Fruit fly (Drosophila melanogaster) whole organism, embryonic: ENCODE results near the gene Mst98Ca.

ENCODE experiments used
- Asciz ChIP-seq: fragments of 200-800 bp; sonication (Bioruptor generic); optimal IDR thresholded peaks from 2 replicates; lab custom pipeline; 2017; ENCODE audit warnings: missing biosample characterization, mild to moderate bottlenecking, missing genetic modification characterization, missing genetic modification reagents
- CG10267 ChIP-seq: fragments of 200-800 bp; sonication (Bioruptor generic); optimal IDR thresholded peaks from 2 replicates; lab custom pipeline; 2018; ENCODE audit warnings: missing biosample characterization, mild to moderate bottlenecking, missing genetic modification characterization, moderate library complexity
- CG11093 ChIP-seq: fragments of 200-800 bp; sonication (Bioruptor generic); IDR thresholded peaks from 3 replicates; pipeline ENCODE4 v1.3.6; 2022; ENCODE audit warnings: missing biosample characterization, missing genetic modification characterization
- CG12769 ChIP-seq: fragments of 200-800 bp; sonication (Bioruptor generic); optimal IDR thresholded peaks from 2 replicates; lab custom pipeline; 2019; ENCODE audit warnings: missing biosample characterization, mild to moderate bottlenecking, missing genetic modification characterization, moderate library complexity
- CG14014 ChIP-seq: fragments of 200-800 bp; sonication (Bioruptor generic); IDR thresholded peaks from 2 replicates; pipeline ENCODE4 v1.3.6; 2022; ENCODE audit warnings: missing biosample characterization, missing genetic modification characterization
- CG2120 ChIP-seq: fragments of 200-800 bp; sonication (Bioruptor generic); optimal IDR thresholded peaks from 3 replicates; lab custom pipeline; 2016; ENCODE audit warnings: missing biosample characterization, missing genetic modification characterization
- CG3726 ChIP-seq: fragments of 200-800 bp; sonication (Bioruptor generic); IDR thresholded peaks from 3 replicates; pipeline ENCODE4, ENCODE4 v1.3.6; 2022; ENCODE audit warnings: missing biosample characterization, missing genetic modification characterization
- CG4424 ChIP-seq: fragments of 200-800 bp; sonication (Bioruptor generic); optimal IDR thresholded peaks from 3 replicates; lab custom pipeline; 2016; ENCODE audit warnings: missing biosample characterization, missing genetic modification characterization
- CG4730 ChIP-seq: fragments of 200-800 bp; sonication (Bioruptor generic); IDR thresholded peaks from 2 replicates; pipeline ENCODE4 v1.3.6; 2022; ENCODE audit warnings: missing biosample characterization, missing genetic modification characterization
- CG7556 ChIP-seq: fragments of 200-800 bp; sonication (Bioruptor generic); optimal IDR thresholded peaks from 2 replicates; lab custom pipeline; 2017; ENCODE audit warnings: missing biosample characterization, mild to moderate bottlenecking, missing genetic modification characterization
- CG7928 ChIP-seq: fragments of 200-800 bp; sonication (Bioruptor generic); optimal IDR thresholded peaks from 2 replicates; lab custom pipeline; 2017; ENCODE audit warnings: missing biosample characterization, mild to moderate bottlenecking, missing genetic modification characterization
- CG8388 ChIP-seq: fragments of 200-800 bp; sonication (Bioruptor generic); optimal IDR thresholded peaks from 2 replicates; lab custom pipeline; 2019; ENCODE audit warnings: missing biosample characterization, mild to moderate bottlenecking, missing genetic modification characterization, moderate library complexity
- CG9932 ChIP-seq: fragments of 200-800 bp; sonication (Bioruptor generic); IDR thresholded peaks from 2 replicates; pipeline ENCODE4 v1.3.6; 2022; ENCODE audit warnings: missing biosample characterization, missing genetic modification characterization
- CHES-1-like ChIP-seq: fragments of 200-800 bp; sonication (Bioruptor generic); optimal IDR thresholded peaks from 2 replicates; lab custom pipeline; 2016; ENCODE audit warnings: missing biosample characterization, missing genetic modification characterization
- Camta ChIP-seq: fragments of 200-800 bp; sonication (Bioruptor generic); optimal IDR thresholded peaks from 2 replicates; lab custom pipeline; 2016; ENCODE audit warnings: missing biosample characterization, missing genetic modification characterization
- CrebB ChIP-seq: fragments of 200-800 bp; sonication (Bioruptor generic); optimal IDR thresholded peaks from 3 replicates; lab custom pipeline; 2018; ENCODE audit warnings: missing biosample characterization, mild to moderate bottlenecking, missing genetic modification characterization
- Dp ChIP-seq: fragments of 200-800 bp; sonication (Bioruptor generic); optimal IDR thresholded peaks from 2 replicates; lab custom pipeline; 2018; ENCODE audit warnings: missing biosample characterization, mild to moderate bottlenecking, missing genetic modification characterization, moderate library complexity
- Ets97D ChIP-seq: fragments of 200-800 bp; sonication (Bioruptor generic); optimal IDR thresholded peaks from 3 replicates; lab custom pipeline; 2016; ENCODE audit warnings: missing biosample characterization, missing genetic modification characterization
- Fer3 ChIP-seq: fragments of 200-800 bp; sonication (Bioruptor generic); optimal IDR thresholded peaks from 2 replicates; lab custom pipeline; 2018; ENCODE audit warnings: missing biosample characterization, mild to moderate bottlenecking, missing genetic modification characterization, moderate library complexity
- GATAe ChIP-seq: fragments of 200-800 bp; sonication (Bioruptor generic); conservative IDR thresholded peaks from 2 replicates; pipeline ENCODE4 v1.3.6; 2022; ENCODE audit warnings: missing biosample characterization, missing genetic modification characterization
- Gug ChIP-seq: fragments of 200-800 bp; sonication (Bioruptor generic); IDR thresholded peaks from 4 replicates; pipeline ENCODE4 v1.3.6; 2022; ENCODE audit warnings: missing biosample characterization, missing genetic modification characterization
- HLH54F ChIP-seq: fragments of 200-800 bp; sonication (Bioruptor generic); optimal IDR thresholded peaks from 3 replicates; lab custom pipeline; 2016; ENCODE audit warnings: missing biosample characterization, missing genetic modification characterization
- ash1 ChIP-seq: fragments of 200-800 bp; sonication (Bioruptor generic); optimal IDR thresholded peaks from 2 replicates; lab custom pipeline; 2018; ENCODE audit warnings: missing biosample characterization, mild to moderate bottlenecking, missing genetic modification characterization
- bbx ChIP-seq: fragments of 200-800 bp; sonication (Bioruptor generic); IDR thresholded peaks from 2 replicates; pipeline ENCODE4 v1.3.6; 2022; ENCODE audit warnings: missing biosample characterization, missing genetic modification characterization; ENCODE audit not compliant: partially characterized antibody
- chinmo ChIP-seq: fragments of 200-800 bp; sonication (Bioruptor generic); IDR thresholded peaks from 4 replicates; pipeline ENCODE4 v1.3.6; 2022; ENCODE audit warnings: missing biosample characterization, missing genetic modification characterization; ENCODE audit not compliant: partially characterized antibody
- danr ChIP-seq: fragments of 200-800 bp; sonication (Bioruptor generic); IDR thresholded peaks from 2 replicates; pipeline ENCODE4 v1.3.6; 2022; ENCODE audit warnings: missing biosample characterization, missing genetic modification characterization
- eyg ChIP-seq: fragments of 200-800 bp; sonication (Bioruptor generic); optimal IDR thresholded peaks from 3 replicates; lab custom pipeline; 2016; ENCODE audit warnings: missing biosample characterization, missing genetic modification characterization
- grau ChIP-seq: fragments of 200-800 bp; optimal IDR thresholded peaks from 3 replicates; lab custom pipeline; 2019; ENCODE audit warnings: missing biosample characterization, mild to moderate bottlenecking, missing genetic modification characterization, moderate library complexity
- gro ChIP-seq: fragments of 200-800 bp; sonication (Bioruptor generic); optimal IDR thresholded peaks from 2 replicates; lab custom pipeline; 2016; ENCODE audit warnings: missing biosample characterization, missing genetic modification characterization
- gsb ChIP-seq: fragments of 200-800 bp; sonication (Bioruptor generic); IDR thresholded peaks from 2 replicates; pipeline ENCODE4 v1.3.6; 2022; ENCODE audit warnings: missing biosample characterization, missing genetic modification characterization
- kni ChIP-seq: fragments of 200-800 bp; sonication (Bioruptor generic); optimal IDR thresholded peaks from 3 replicates; lab custom pipeline; 2017; ENCODE audit warnings: mild to moderate bottlenecking, missing biosample characterization, missing genetic modification reagents, missing genetic modification characterization
- lbe ChIP-seq: fragments of 200-800 bp; sonication (Bioruptor generic); optimal IDR thresholded peaks from 2 replicates; lab custom pipeline; 2016; ENCODE audit warnings: missing biosample characterization, mild to moderate bottlenecking, missing genetic modification characterization
- odd ChIP-seq: fragments of 200-800 bp; sonication (Bioruptor generic); optimal IDR thresholded peaks from 2 replicates; lab custom pipeline; 2017; ENCODE audit warnings: missing biosample characterization, mild to moderate bottlenecking, missing genetic modification characterization
- org-1 ChIP-seq: fragments of 200-800 bp; sonication (Bioruptor generic); optimal IDR thresholded peaks from 2 replicates; lab custom pipeline; 2017; ENCODE audit warnings: missing biosample characterization, missing genetic modification characterization
- pan ChIP-seq, 4 experiments: fragments of >200 bp in 3 of 4; fragments of 200-800 bp in 1 of 4; sonication (Bioruptor generic) in 1 of 4; optimal IDR thresholded peaks in 3 of 4; IDR thresholded peaks in 1 of 4; 2 replicates each; pipeline versions ENCODE4 v1.3.6 to Lab custom; 2017 to 2022; ENCODE audit warnings: missing biosample characterization in 2 of 4, missing genetic modification characterization in 2 of 4, mixed read lengths in 1 of 4
- row ChIP-seq: fragments of 200-800 bp; sonication (Bioruptor generic); IDR thresholded peaks from 3 replicates; pipeline ENCODE4 v1.3.6; 2022; ENCODE audit warnings: missing biosample characterization, missing genetic modification characterization
- scrt ChIP-seq: fragments of 200-800 bp; sonication (Bioruptor generic); optimal IDR thresholded peaks from 2 replicates; lab custom pipeline; 2018; ENCODE audit warnings: missing biosample characterization, mild to moderate bottlenecking, missing genetic modification characterization, moderate library complexity
- slp2 ChIP-seq: fragments of 200-800 bp; sonication (Bioruptor generic); optimal IDR thresholded peaks from 2 replicates; lab custom pipeline; 2016; ENCODE audit warnings: missing biosample characterization, missing genetic modification characterization
- so ChIP-seq: fragments of 200-800 bp; sonication (Bioruptor generic); IDR thresholded peaks from 3 replicates; pipeline ENCODE4 v1.3.6; 2022; ENCODE audit warnings: missing biosample characterization, missing genetic modification characterization
- tap ChIP-seq: fragments of 200-800 bp; optimal IDR thresholded peaks from 3 replicates; lab custom pipeline; 2019; ENCODE audit warnings: missing biosample characterization, mild to moderate bottlenecking, missing genetic modification characterization, moderate library complexity
- unc-4 ChIP-seq: fragments of 200-800 bp; sonication (Bioruptor generic); IDR thresholded peaks from 2 replicates; pipeline ENCODE4 v1.3.6; 2022; ENCODE audit warnings: missing biosample characterization, missing genetic modification characterization; ENCODE audit not compliant: partially characterized antibody
- wor ChIP-seq: fragments of 200-800 bp; sonication (Bioruptor generic); IDR thresholded peaks from 2 replicates; pipeline ENCODE4 v1.3.6; 2022; ENCODE audit warnings: missing biosample characterization, missing genetic modification characterization
- zfh1 ChIP-seq: fragments of 200-800 bp; sonication (Bioruptor generic); IDR thresholded peaks from 3 replicates; pipeline ENCODE4 v1.3.6; 2022; ENCODE audit warnings: missing biosample characterization, missing genetic modification characterization

The Mst98Ca gene

DNA sequence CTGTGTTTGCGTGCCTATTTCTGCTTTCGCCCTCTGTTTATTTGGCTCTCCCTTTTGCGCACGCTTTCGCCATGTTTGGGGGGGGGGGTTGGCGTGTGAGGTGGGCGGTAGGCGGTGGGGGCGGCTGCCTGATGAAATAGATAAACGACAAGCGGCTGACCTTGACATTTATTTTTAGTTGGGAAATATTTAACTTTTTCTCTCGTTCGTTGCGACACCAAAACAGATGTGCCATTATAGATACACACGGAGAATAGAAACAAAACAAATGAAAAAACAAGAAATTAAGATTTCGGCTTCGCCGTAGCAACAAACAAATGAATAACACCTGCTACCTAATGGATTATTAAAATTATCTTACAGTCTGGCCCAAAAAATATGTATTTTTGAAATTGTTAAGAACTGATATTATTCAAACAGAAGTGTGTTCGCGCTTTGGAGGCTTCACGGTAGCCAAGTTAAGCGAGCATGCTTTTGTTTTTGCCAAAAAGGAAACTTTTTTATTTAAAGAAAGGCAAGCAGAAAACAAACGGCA is 41.1 kb downstream of the Mst98Ca start (continued):
- TF ChIP-seq eyg (peak; percentile 24), pan (optimal IDR thresholded peaks at IDR 0.05; lab: Kevin White, UChicago) (no peak), pan (GFP tag; optimal IDR thresholded peaks at IDR 0.05 in 1 of 2, IDR thresholded peaks at IDR 0.05 in 1 of 2) (peak in 1 of 2 experiments; percentile 74), bbx (GFP tag; lab: Robert Waterston, UW) (peak; percentile 28; the same call in 1 of the 2 replicates), Gug (peak; percentile 62; the same call in 2 of the 4 replicates), lbe (GFP tag; lab: Kevin White, UChicago) (no peak), ash1 (GFP tag; lab: Kevin White, UChicago) (no peak), CG2120 (GFP tag; lab: Kevin White, UChicago) (peak; percentile 81), chinmo (GFP tag; lab: Robert Waterston, UW) (0 out of 4 replicates have a peak, but pooled peaks have one; percentile 49), Dp (GFP tag; lab: Kevin White, UChicago) (no peak), CG7928 (peak; percentile 24), CG14014 (GFP tag; lab: Robert Waterston, UW) (peak; percentile 43; the same call in 1 of the 2 replicates), CG11093 (peak; percentile 45; the same call in 1 of the 3 replicates), GATAe (GFP tag; lab: Robert Waterston, UW) (0 out of 2 replicates have a peak, but pooled peaks have one; percentile 33), slp2 (GFP tag; lab: Kevin White, UChicago) (no peak), CG7556 (GFP tag; lab: Kevin White, UChicago) (peak; percentile 71), odd (GFP tag; lab: Kevin White, UChicago) (peak; percentile 35), CG8388 (GFP tag; lab: Kevin White, UChicago) (peak; percentile 33), CG12769 (tag; lab: Kevin White, UChicago) (peak; percentile 86), row (GFP tag; lab: Robert Waterston, UW) (peak; percentile 81), org-1 (peak; percentile 56), CG10267 (tag; lab: Kevin White, UChicago) (peak; percentile 36), Fer3 (tag; lab: Kevin White, UChicago) (peak; percentile 64), so (GFP tag; lab: Robert Waterston, UW) (peak; percentile 70; the same call in 1 of the 3 replicates), grau (tag; lab: Kevin White, UChicago) (peak; percentile 93), CG9932 (GFP tag; lab: Robert Waterston, UW) (peak; percentile 86), HLH54F (GFP tag; lab: Kevin White, UChicago) (peak; percentile 69), kni (no peak), Camta (GFP tag; lab: Kevin White, UChicago) (peak; percentile 48), unc-4 (GFP tag; lab: Robert Waterston, UW) (0 out of 2 replicates have a peak, but pooled peaks have one; percentile 19), CrebB (tag; lab: Kevin White, UChicago) (peak; percentile 43), danr (GFP tag; lab: Robert Waterston, UW) (peak; percentile 67; the same call in 1 of the 2 replicates), wor (GFP tag; lab: Robert Waterston, UW) (peak; percentile 50; the same call in 1 of the 2 replicates), gsb (GFP tag; lab: Robert Waterston, UW) (peak; percentile 30; the same call in 1 of the 2 replicates), zfh1 (peak; percentile 36; the same call in 1 of the 3 replicates), tap (tag; lab: Kevin White, UChicago) (peak; percentile 31), gro (GFP tag; lab: Kevin White, UChicago) (peak; percentile 60), CG4424 (GFP tag; lab: Kevin White, UChicago) (peak; percentile 35), CHES-1-like (GFP tag; lab: Kevin White, UChicago) (no peak), CG3726 (GFP tag; lab: Robert Waterston, UW) (no peak), scrt (GFP tag; lab: Kevin White, UChicago) (peak; percentile 56), CG4730 (GFP tag; lab: Robert Waterston, UW) (peak; percentile 64; the same call in 1 of the 2 replicates), Asciz (peak; percentile 18), Ets97D (GFP tag; lab: Kevin White, UChicago) (no peak)
